Worm (Caenorhabditis elegans) whole organism, L4/young adult: ENCODE data around the gene sptl-1.

Experiments
- W03F9.2 ChIP-seq: fragments of 150-350 bp; optimal IDR thresholded peaks from 2 replicates; lab custom pipeline; 2014; ENCODE audit warnings: missing biosample characterization, missing genetic modification characterization
- dao-5 ChIP-seq: sonication (generic microtip); optimal IDR thresholded peaks from 2 replicates; lab custom pipeline; 2016; ENCODE audit warnings: missing genotype, missing genetic modification characterization, moderate library complexity, missing compliant biosample characterization
- him-1 ChIP-seq: sonication (generic microtip); optimal IDR thresholded peaks from 2 replicates; lab custom pipeline; 2016; ENCODE audit warnings: missing genotype, missing genetic modification reagents, missing genetic modification characterization, missing compliant biosample characterization

DNA sequence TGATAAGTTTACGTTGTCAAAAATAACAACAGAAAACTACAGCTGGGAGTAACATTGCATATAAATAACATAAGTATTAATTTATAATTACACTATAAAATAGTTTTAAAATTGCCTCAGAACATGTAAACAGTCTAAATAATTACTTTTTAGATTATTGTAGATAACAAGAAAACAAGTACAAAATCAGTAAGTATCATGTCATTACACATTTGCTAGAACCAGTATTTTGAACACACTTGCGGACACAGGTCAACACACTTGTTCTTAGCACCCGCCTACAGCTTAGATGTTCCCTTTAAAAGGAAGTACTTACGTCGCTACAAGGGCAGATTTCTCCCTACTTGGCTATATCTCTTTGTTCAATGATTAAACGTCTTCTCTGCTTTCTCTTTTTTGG, 17.5 kb upstream of the sptl-1 start, which contains the start of gene F23F1.2:
- TF ChIP-seq dao-5 (tag; lab: Kevin White, UChicago), result no peak
- TF ChIP-seq W03F9.2, result no peak
- TF ChIP-seq him-1, result no peak
